Worm (Caenorhabditis elegans) whole organism, L1 larva: ENCODE data around the gene F13B6.3.

Source experiments
- C04F5.9 ChIP-seq: sonication (generic microtip); optimal IDR thresholded peaks from 2 replicates; lab custom pipeline; 2016; ENCODE audit warnings: missing genetic modification characterization, missing compliant biosample characterization
- C16A3.4 ChIP-seq: fragments of 150-350 bp; optimal IDR thresholded peaks from 2 replicates; lab custom pipeline; 2014; ENCODE audit warnings: missing biosample characterization, missing genetic modification characterization
- F16B12.6 ChIP-seq: fragments of 150-350 bp; optimal IDR thresholded peaks from 2 replicates; lab custom pipeline; 2014; ENCODE audit warnings: missing biosample characterization, missing genetic modification characterization
- aly-2 ChIP-seq: fragments of 150-350 bp; optimal IDR thresholded peaks from 2 replicates; lab custom pipeline; 2014; ENCODE audit warnings: missing biosample characterization, missing genetic modification characterization
- efl-1 ChIP-seq, 4 experiments: fragments of 150-350 bp; optimal IDR thresholded peaks in 3 of 4; peaks in 1 of 4; 1 replicate in 1 of 4; 2 replicates in 3 of 4; lab custom pipeline; 2014; ENCODE audit warnings: missing biosample characterization in 2 of 4, missing genetic modification characterization in 2 of 4, missing genetic modification reagents in 2 of 4
- egl-13 ChIP-seq: sonication (generic microtip); optimal IDR thresholded peaks from 2 replicates; lab custom pipeline; 2016; ENCODE audit warnings: missing genotype, missing genetic modification reagents, missing genetic modification characterization, missing compliant biosample characterization
- egl-27 ChIP-seq, 2 experiments: fragments of 150-350 bp in 1 of 2; sonication (generic microtip); optimal IDR thresholded peaks; 3 replicates each; lab custom pipeline; 2017 to 2018; ENCODE audit warnings: missing biosample characterization in 2 of 2, missing genetic modification characterization in 2 of 2, missing genetic modification reagents in 2 of 2
- elt-2 ChIP-seq: sonication (generic microtip); optimal IDR thresholded peaks from 2 replicates; lab custom pipeline; 2016; ENCODE audit warnings: missing genetic modification characterization, mild to moderate bottlenecking, inconsistent platforms, missing compliant biosample characterization, missing genetic modification reagents
- ets-5 ChIP-seq: fragments of 200-800 bp; sonication (Bioruptor generic); IDR thresholded peaks from 2 replicates; pipeline ENCODE4 v1.3.6; 2022; ENCODE audit warnings: missing genetic modification characterization, missing compliant biosample characterization
- fos-1 ChIP-seq: fragments of 150-350 bp; optimal IDR thresholded peaks from 2 replicates; lab custom pipeline; 2014; ENCODE audit warnings: missing biosample characterization, missing genetic modification characterization
- hlh-4 ChIP-seq: sonication (generic microtip); optimal IDR thresholded peaks from 2 replicates; lab custom pipeline; 2016; ENCODE audit warnings: mild to moderate bottlenecking, missing genetic modification characterization, missing compliant biosample characterization
- hpl-2 ChIP-seq: fragments of 150-350 bp; optimal IDR thresholded peaks from 2 replicates; lab custom pipeline; 2014; ENCODE audit warnings: missing biosample characterization, missing genetic modification reagents, missing genetic modification characterization
- irx-1 ChIP-seq: sonication (generic microtip); optimal IDR thresholded peaks from 2 replicates; lab custom pipeline; 2016; ENCODE audit warnings: missing genetic modification characterization, missing compliant biosample characterization
- lin-35 ChIP-seq, 2 experiments: fragments of 150-350 bp; optimal IDR thresholded peaks; 2 replicates each; lab custom pipeline; 2014; ENCODE audit warnings: missing biosample characterization in 2 of 2, missing genetic modification characterization in 2 of 2, missing genetic modification reagents in 2 of 2
- lin-39 ChIP-seq: fragments of 150-350 bp; optimal IDR thresholded peaks from 2 replicates; lab custom pipeline; 2014; ENCODE audit warnings: missing biosample characterization, missing genetic modification reagents, missing genetic modification characterization
- lsy-2 ChIP-seq, 2 experiments: fragments of 150-350 bp; optimal IDR thresholded peaks; 2 replicates each; lab custom pipeline; 2014; ENCODE audit warnings: missing biosample characterization in 2 of 2, missing genetic modification characterization in 2 of 2
- mab-9 ChIP-seq: fragments of 200-800 bp; sonication (Bioruptor generic); IDR thresholded peaks from 2 replicates; pipeline ENCODE4 v1.3.6; 2022; ENCODE audit warnings: missing genetic modification reagents, missing genetic modification characterization, missing compliant biosample characterization
- mdl-1 ChIP-seq, 2 experiments: fragments of 150-350 bp; optimal IDR thresholded peaks; 2 replicates each; lab custom pipeline; 2014 to 2017; ENCODE audit warnings: missing biosample characterization in 2 of 2, missing genetic modification characterization in 2 of 2, inconsistent platforms in 1 of 2
- mep-1 ChIP-seq: fragments of 150-350 bp; optimal IDR thresholded peaks from 2 replicates; lab custom pipeline; 2014; ENCODE audit warnings: missing biosample characterization, missing genetic modification characterization
- nhr-12 ChIP-seq: sonication (generic microtip); optimal IDR thresholded peaks from 2 replicates; lab custom pipeline; 2017; ENCODE audit warnings: missing biosample characterization, missing genetic modification characterization
- nhr-19 ChIP-seq: fragments of 200-800 bp; sonication (Bioruptor generic); conservative IDR thresholded peaks from 2 replicates; pipeline ENCODE4 v1.3.6; 2022; ENCODE audit warnings: missing genetic modification characterization, missing compliant biosample characterization
- nhr-20 ChIP-seq: sonication (generic microtip); optimal IDR thresholded peaks from 2 replicates; lab custom pipeline; 2016; ENCODE audit warnings: mild to moderate bottlenecking, missing genetic modification characterization, missing compliant biosample characterization
- nhr-28 ChIP-seq: fragments of 150-350 bp; optimal IDR thresholded peaks from 2 replicates; lab custom pipeline; 2014; ENCODE audit warnings: missing biosample characterization, missing genetic modification characterization
- nhr-71 ChIP-seq: sonication (generic microtip); optimal IDR thresholded peaks from 2 replicates; lab custom pipeline; 2016; ENCODE audit warnings: mild to moderate bottlenecking, missing genetic modification characterization, moderate library complexity, missing compliant biosample characterization
- nhr-85 ChIP-seq: sonication (generic microtip); peaks from one replicate; lab custom pipeline; 2016; ENCODE audit warnings: missing genetic modification characterization, inconsistent platforms, missing compliant biosample characterization
- pax-3 ChIP-seq: fragments of 200-800 bp; sonication (Bioruptor generic); optimal IDR thresholded peaks from 2 replicates; lab custom pipeline; 2018; ENCODE audit warnings: mild to moderate bottlenecking, missing genetic modification characterization, moderate library complexity, missing compliant biosample characterization
- snpc-4 ChIP-seq: fragments of 150-350 bp; optimal IDR thresholded peaks from 2 replicates; lab custom pipeline; 2014; ENCODE audit warnings: missing biosample characterization, missing genetic modification characterization
- swsn-7 ChIP-seq: sonication (generic microtip); optimal IDR thresholded peaks from 2 replicates; lab custom pipeline; 2016; ENCODE audit warnings: missing genetic modification characterization, missing compliant biosample characterization
- unc-130 ChIP-seq: fragments of 150-350 bp; optimal IDR thresholded peaks from 2 replicates; lab custom pipeline; 2017; ENCODE audit warnings: missing biosample characterization, missing genetic modification characterization, inconsistent platforms
- unc-98 ChIP-seq: fragments of 200-800 bp; sonication (Bioruptor generic); IDR thresholded peaks from 2 replicates; pipeline ENCODE4 v1.3.6; 2022; ENCODE audit warnings: missing genetic modification characterization, missing compliant biosample characterization
- vab-15 ChIP-seq: sonication (generic microtip); optimal IDR thresholded peaks from 2 replicates; lab custom pipeline; 2017; ENCODE audit warnings: missing genotype, mild to moderate bottlenecking, missing genetic modification characterization, missing compliant biosample characterization
- xbp-1 ChIP-seq: sonication (generic microtip); optimal IDR thresholded peaks from 2 replicates; lab custom pipeline; 2016; ENCODE audit warnings: missing genetic modification characterization, missing compliant biosample characterization
- zag-1 ChIP-seq: fragments of 150-350 bp; optimal IDR thresholded peaks from 2 replicates; lab custom pipeline; 2014; ENCODE audit warnings: missing biosample characterization, missing genetic modification characterization
- ztf-11 ChIP-seq, 2 experiments: sonication (generic microtip); optimal IDR thresholded peaks; 2 replicates each; lab custom pipeline; 2016 to 2017; ENCODE audit warnings: missing genetic modification characterization in 2 of 2, missing biosample characterization in 1 of 2, missing compliant biosample characterization in 1 of 2

The F13B6.3 gene

DNA sequence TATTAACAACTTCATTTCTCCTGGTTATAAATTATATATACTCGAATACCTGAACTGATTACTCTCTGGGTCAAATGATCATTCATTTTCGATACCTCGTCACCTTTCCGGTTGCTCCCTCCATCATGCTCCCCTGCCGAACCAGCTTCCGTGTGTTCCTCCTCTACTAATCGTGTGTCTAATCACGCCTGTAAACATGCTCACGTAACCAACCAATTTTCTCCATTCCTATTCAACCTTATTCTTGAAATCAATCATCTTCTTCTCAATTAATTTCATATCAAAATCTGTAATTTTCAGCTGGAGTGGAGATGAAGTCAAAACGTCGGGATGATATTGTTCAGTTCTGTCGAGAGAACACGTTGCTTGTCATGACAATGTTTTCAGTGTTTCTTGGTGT lies 37.6 kb upstream of the F13B6.3 start, which contains the start of gene glt-6:
TSS of gene glt-6 (plus strand) at position 301 of the 400 bp plus-strand sequence.
- TF ChIP-seq nhr-28 (tag; lab: Kevin White, UChicago) (no peak), swsn-7 (tag; lab: Kevin White, UChicago) (no peak), fos-1 (no peak), nhr-19 (GFP tag; lab: Robert Waterston, UW) (no peak), nhr-85 (tag; lab: Kevin White, UChicago) (no peak), pax-3 (no peak), lin-35 (GFP tag; optimal IDR thresholded peaks at IDR 0.05; lab: Kevin White, UChicago) (no peak), C16A3.4 (no peak), lin-39 (tag; lab: Kevin White, UChicago) (no peak), ztf-11 (tag; optimal IDR thresholded peaks at IDR 0.05; lab: Kevin White, UChicago) (no peak)

DNA sequence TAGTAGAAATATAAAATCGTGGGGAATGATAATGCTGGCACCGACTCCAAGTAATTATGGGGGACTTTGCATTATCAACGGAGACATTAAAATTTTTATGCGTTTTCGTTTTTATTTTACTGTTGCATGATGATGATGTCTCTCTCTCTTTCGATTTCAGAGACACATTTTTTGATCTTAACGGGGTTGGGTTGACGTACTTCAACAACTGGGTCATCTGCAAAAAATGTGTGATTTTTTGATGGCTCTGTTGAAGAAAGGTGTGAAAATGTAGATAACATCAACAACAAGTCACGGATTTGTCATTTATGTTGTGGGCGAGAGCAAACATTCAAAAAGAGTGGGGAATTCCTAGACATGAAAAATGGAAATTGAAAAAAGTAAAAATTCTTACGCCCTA lies 35.6 kb upstream of the F13B6.3 start, which contains the start of gene F55G1.15:
TSS of gene F55G1.15 (minus strand) at position 101 of the 400 bp plus-strand sequence.
- TF ChIP-seq mdl-1 (tag; optimal IDR thresholded peaks at IDR 0.05; lab: Kevin White, UChicago), result no peak
- peak; percentile 21 for TF ChIP-seq elt-2 (tag; lab: Kevin White, UChicago)
- TF ChIP-seq xbp-1 (tag; lab: Kevin White, UChicago), result no peak
- no peak for TF ChIP-seq unc-98
- TF ChIP-seq egl-13 (tag; lab: Kevin White, UChicago), result no peak

DNA sequence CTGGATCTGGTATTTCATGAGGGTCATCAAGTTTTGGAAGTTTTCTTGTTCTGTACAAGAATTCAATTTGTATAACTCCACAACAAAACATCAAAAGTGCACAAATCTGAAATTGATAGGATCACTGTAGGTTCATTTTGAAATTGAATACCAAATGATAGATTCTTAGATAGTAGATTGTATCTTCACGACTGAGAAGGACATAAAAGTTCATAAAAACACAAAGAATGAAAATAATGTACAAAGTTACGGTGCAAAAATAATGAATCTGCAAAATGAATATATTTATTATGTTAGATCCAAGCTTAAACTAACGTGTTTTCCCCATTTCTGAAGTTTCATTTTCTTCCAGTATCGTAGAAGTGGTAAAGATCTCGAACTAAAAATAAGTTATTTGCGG lies 35.2 kb upstream of the F13B6.3 start:
- TF ChIP-seq efl-1 (optimal IDR thresholded peaks at IDR 0.05; lab: Kevin White, UChicago) (no peak), efl-1 (GFP tag; optimal IDR thresholded peaks at IDR 0.05 in 1 of 2; lab: Kevin White, UChicago) (peak in 1 of 2 experiments; percentile 82), fos-1 (no peak)

DNA sequence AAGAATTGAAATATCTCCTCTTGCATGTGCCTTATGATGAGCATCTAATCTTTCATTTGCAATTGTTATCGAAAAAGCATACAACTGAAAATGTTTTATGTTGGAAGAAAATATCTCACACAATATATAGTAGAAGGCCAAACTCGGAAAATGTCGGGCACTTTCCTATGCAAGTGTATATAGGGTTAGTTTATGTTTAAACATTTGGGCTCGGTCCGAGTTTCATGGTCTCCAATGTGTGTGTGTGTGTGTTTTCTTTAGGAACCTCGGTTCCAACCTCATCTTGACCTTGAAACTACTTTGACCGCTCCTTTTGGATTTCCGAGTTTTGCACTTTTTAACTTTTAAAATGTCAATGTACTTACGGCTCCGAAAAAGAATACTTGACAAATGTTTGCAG lies 33.5 kb upstream of the F13B6.3 start:
- no peak for TF ChIP-seq lin-35 (GFP tag; optimal IDR thresholded peaks at IDR 0.05; lab: Kevin White, UChicago)
- TF ChIP-seq efl-1 (optimal IDR thresholded peaks at IDR 0.05; lab: Kevin White, UChicago), result no peak
- TF ChIP-seq efl-1 (GFP tag; optimal IDR thresholded peaks at IDR 0.05 in 1 of 2; lab: Kevin White, UChicago), result peak in 1 of 2 experiments; percentile 61
- TF ChIP-seq snpc-4, result peak; percentile 84

DNA sequence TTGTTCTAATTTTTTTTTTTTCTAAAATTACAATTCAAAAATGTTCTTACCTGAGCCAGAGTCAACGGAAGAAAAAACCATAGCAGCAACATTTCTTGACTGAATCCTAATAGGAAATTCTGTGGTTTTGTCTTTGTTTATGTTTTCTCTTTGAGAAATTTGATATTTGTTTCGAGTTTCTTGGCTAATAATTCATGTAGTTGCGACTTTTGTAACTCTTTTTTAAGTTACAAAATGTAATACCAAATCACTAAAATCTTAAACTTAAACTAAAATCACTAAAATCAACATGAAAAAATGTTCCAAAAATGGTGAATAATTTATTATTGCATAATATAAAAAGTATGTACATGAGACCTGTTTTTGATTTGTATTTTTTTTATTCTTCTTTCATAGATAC lies 32.0 kb upstream of the F13B6.3 start, which contains the start of gene egas-4:
TSS of gene egas-4 (minus strand) at position 101 of the 400 bp plus-strand sequence.
- no peak for TF ChIP-seq mab-9 (GFP tag; lab: Robert Waterston, UW)
- no peak for TF ChIP-seq egl-27 (tag; optimal IDR thresholded peaks at IDR 0.05; lab: Kevin White, UChicago)
- no peak for TF ChIP-seq lsy-2 (tag; optimal IDR thresholded peaks at IDR 0.05; lab: Kevin White, UChicago)
- no peak for TF ChIP-seq ztf-11 (tag; optimal IDR thresholded peaks at IDR 0.05; lab: Kevin White, UChicago)
- no peak for TF ChIP-seq swsn-7 (tag; lab: Kevin White, UChicago)
- TF ChIP-seq C04F5.9 (tag; lab: Kevin White, UChicago), result no peak
- TF ChIP-seq zag-1 (tag; lab: Kevin White, UChicago), result no peak
- no peak for TF ChIP-seq mep-1 (tag; lab: Kevin White, UChicago)
- no peak for TF ChIP-seq vab-15 (tag; lab: Kevin White, UChicago)

DNA sequence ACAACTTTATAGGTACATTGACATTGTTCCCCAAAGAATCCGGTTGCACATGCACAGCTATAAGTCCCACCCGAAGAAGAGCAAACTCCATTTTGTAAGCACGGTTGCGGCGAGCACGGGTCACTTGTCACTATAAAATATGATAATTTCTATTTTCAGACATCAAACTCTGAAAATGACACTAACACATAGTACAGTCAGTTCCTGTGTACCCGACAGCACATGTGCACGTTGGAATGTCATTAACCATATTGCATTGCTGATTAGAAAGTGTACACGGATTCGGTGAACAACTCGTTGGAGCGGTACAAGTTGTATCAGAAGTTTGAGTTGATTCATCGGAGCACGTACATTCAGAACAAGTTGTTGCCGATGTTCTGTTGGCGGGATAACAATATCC lies 31.4 kb upstream of the F13B6.3 start:
- TF ChIP-seq hlh-4 (tag; lab: Kevin White, UChicago) (no peak), hpl-2 (no peak), elt-2 (tag; lab: Kevin White, UChicago) (peak; percentile 28), F16B12.6 (tag; lab: Kevin White, UChicago) (no peak), unc-130 (tag; lab: Kevin White, UChicago) (no peak), nhr-20 (tag; lab: Kevin White, UChicago) (peak; percentile 4)

DNA sequence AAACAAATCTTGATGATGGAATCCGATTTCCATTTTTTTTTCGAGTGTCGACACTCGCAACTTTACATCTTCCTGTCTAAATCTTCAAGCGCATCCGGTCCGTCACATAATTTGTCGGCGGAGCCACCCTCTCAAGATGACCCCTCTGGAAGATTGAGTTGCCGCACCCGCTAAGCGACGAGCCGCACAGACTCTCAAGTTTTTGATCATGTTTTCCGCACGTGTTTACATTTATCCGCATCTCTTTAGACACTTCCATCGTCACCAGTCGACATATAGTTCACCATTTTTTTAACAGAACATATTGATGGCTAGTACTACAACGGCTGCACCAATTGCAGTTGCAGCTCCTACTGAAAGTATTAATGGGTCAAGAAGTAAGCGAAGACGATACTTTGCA lies 25.7 kb upstream of the F13B6.3 start, which contains the start of gene F55G1.1:
TSS of gene F55G1.1 (plus strand) at position 301 of the 400 bp plus-strand sequence.
- TF ChIP-seq ets-5 (GFP tag; lab: Robert Waterston, UW) (no peak), irx-1 (tag; lab: Kevin White, UChicago) (no peak), aly-2 (tag; lab: Kevin White, UChicago) (no peak), pax-3 (no peak), nhr-12 (tag; lab: Kevin White, UChicago) (no peak), mep-1 (tag; lab: Kevin White, UChicago) (no peak), nhr-71 (tag; lab: Kevin White, UChicago) (no peak)
